Fruit fly (Drosophila melanogaster): ENCODE results near the gene Shaw.

dm6 chr2L:3730182-3730975 lies 12.4 kb downstream of the Shaw start, which contains the start of gene CG10019:
- no peak for TF ChIP-seq CG8478 (optimal IDR thresholded peaks at IDR 0.05)
- TF ChIP-seq CTCF (optimal IDR thresholded peaks at IDR 0.05), result no peak
